Worm (Caenorhabditis elegans) whole organism, L3 larva: ENCODE measurements around the gene sgt-1.

ENCODE experiments used
- R02D3.7 ChIP-seq: fragments of 150-350 bp; optimal IDR thresholded peaks from 2 replicates; lab custom pipeline; 2014; ENCODE audit warnings: missing biosample characterization, missing genetic modification characterization
- ama-1 ChIP-seq: fragments of 150-350 bp; optimal IDR thresholded peaks from 2 replicates; lab custom pipeline; 2018
- egl-27 ChIP-seq: sonication (generic microtip); optimal IDR thresholded peaks from 4 replicates; lab custom pipeline; 2017; ENCODE audit warnings: missing biosample characterization, missing genetic modification reagents, missing genetic modification characterization
- fos-1 ChIP-seq: fragments of 150-350 bp; optimal IDR thresholded peaks from 2 replicates; lab custom pipeline; 2014; ENCODE audit warnings: missing biosample characterization, missing genetic modification characterization
- mdl-1 ChIP-seq: fragments of 150-350 bp; optimal IDR thresholded peaks from 2 replicates; lab custom pipeline; 2014; ENCODE audit warnings: missing biosample characterization, missing genetic modification characterization
- mml-1 ChIP-seq: fragments of 150-350 bp; sonication (generic microtip); optimal IDR thresholded peaks from 3 replicates; lab custom pipeline; 2014; ENCODE audit warnings: missing biosample characterization, missing genetic modification characterization
- nhr-11 ChIP-seq: fragments of 150-350 bp; optimal IDR thresholded peaks from 2 replicates; lab custom pipeline; 2014; ENCODE audit warnings: missing biosample characterization, missing genetic modification characterization
- nhr-25 ChIP-seq: sonication (generic microtip); optimal IDR thresholded peaks from 2 replicates; lab custom pipeline; 2017; ENCODE audit warnings: missing biosample characterization, missing genetic modification characterization
- nhr-28 ChIP-seq: fragments of 150-350 bp; optimal IDR thresholded peaks from 2 replicates; lab custom pipeline; 2014; ENCODE audit warnings: missing biosample characterization, missing genetic modification characterization
- nhr-76 ChIP-seq: fragments of 150-350 bp; sonication (generic microtip); optimal IDR thresholded peaks from 5 replicates; lab custom pipeline; 2014; ENCODE audit warnings: missing biosample characterization, missing genetic modification characterization
- nhr-77 ChIP-seq: fragments of 150-350 bp; optimal IDR thresholded peaks from 2 replicates; lab custom pipeline; 2014; ENCODE audit warnings: missing biosample characterization, missing genetic modification characterization
- unc-39 ChIP-seq: sonication (generic microtip); optimal IDR thresholded peaks from 4 replicates; lab custom pipeline; 2017; ENCODE audit warnings: missing biosample characterization, missing genetic modification characterization
- unc-62 ChIP-seq: fragments of 150-350 bp; sonication (generic microtip); optimal IDR thresholded peaks from 4 replicates; lab custom pipeline; 2014; ENCODE audit warnings: missing biosample characterization, missing genetic modification reagents, missing genetic modification characterization

- TF ChIP-seq nhr-25 (tag; lab: Kevin White, UChicago) (no peak), nhr-76 (tag; lab: Kevin White, UChicago) (no peak), unc-39 (tag; lab: Kevin White, UChicago) (no peak), nhr-28 (tag; lab: Kevin White, UChicago) (no peak), nhr-77 (no peak), ama-1 (lab: Kevin White, UChicago) (no peak), R02D3.7 (tag; lab: Kevin White, UChicago) (no peak), nhr-11 (tag; lab: Kevin White, UChicago) (no peak), fos-1 (no peak), mdl-1 (tag; lab: Kevin White, UChicago) (no peak), egl-27 (no peak), mml-1 (no peak), unc-62 (GFP tag; lab: Kevin White, UChicago) (no peak)
These were observed 24.0 kb downstream of the sgt-1 start, which contains the start of gene gst-6 for ce11 chrII:4879629-4880028.
